Worm (Caenorhabditis elegans): Measurements from ENCODE around the gene T25D10.1.

The T25D10.1 gene

DNA sequence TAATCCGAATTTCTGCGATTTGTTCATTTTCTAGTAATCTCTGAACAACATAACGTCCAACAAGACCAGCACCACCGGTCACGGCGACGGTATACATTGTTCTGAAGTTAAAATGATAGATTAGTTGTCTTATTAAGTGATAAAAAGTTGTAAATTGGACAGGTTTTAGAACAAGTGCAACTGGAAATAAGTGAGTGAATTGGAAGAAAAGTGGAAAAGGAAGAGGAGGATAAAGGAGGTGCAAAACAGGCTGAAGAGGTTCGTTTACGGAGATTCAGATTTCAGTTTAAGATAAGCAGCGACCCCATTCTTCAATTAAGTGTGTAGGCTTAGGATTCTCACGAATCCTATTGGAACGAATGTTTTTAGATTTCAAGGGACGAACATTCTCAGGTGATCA, 44.3 kb upstream of the T25D10.1 start, which contains the start of gene C32D5.12:
C32D5.12 (minus strand) TSS at position 101 of the 400 bp plus-strand sequence.
- TF ChIP-seq ceh-48 (tag; optimal IDR thresholded peaks at IDR 0.05) (no peak), ceh-45 (GFP tag; IDR thresholded peaks at IDR 0.05) (no peak), ceh-34 (tag; optimal IDR thresholded peaks at IDR 0.05) (no peak), hlh-13 (GFP tag; optimal IDR thresholded peaks at IDR 0.05) (no peak), pros-1 (tag; optimal IDR thresholded peaks at IDR 0.05) (no peak), K09A11.1 (tag; optimal IDR thresholded peaks at IDR 0.05; ENCODE audit: insufficient read depth) (no peak), tbx-2 (tag; optimal IDR thresholded peaks at IDR 0.05) (no peak)

DNA sequence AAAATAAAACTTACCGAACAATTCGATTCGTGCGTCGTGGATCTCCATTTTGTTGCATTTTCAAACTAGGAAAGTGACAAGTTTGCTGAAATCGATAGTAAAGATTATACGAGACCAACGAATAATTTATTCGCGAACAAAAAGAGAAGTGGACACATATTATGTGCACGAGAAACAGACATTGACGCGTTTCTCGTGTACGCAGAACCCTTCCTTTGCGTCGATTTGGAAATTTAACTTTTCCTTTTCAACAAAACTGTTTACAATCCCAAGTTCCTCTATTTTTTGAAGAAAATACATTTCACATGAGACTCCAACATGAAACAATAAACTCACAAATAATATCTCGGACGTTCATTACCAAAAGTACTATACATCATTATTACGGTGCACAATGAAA, 42.4 kb upstream of the T25D10.1 start, which contains the start of gene K10B2.4:
K10B2.4 (minus strand) TSS at position 138 of the 400 bp plus-strand sequence.
- TF ChIP-seq C08G9.2 (tag; optimal IDR thresholded peaks at IDR 0.05) = no peak
- peak; percentile 49 for TF ChIP-seq nfya-1 (tag; optimal IDR thresholded peaks at IDR 0.05)
- TF ChIP-seq ceh-14 (tag; optimal IDR thresholded peaks at IDR 0.05) = peak; percentile 29
- TF ChIP-seq ceh-9 (tag; optimal IDR thresholded peaks at IDR 0.05) = no peak
- peak; percentile 49 for TF ChIP-seq tbx-2 (tag; optimal IDR thresholded peaks at IDR 0.05)
- no peak for TF ChIP-seq rnt-1 (tag; optimal IDR thresholded peaks at IDR 0.05)
- peak; percentile 30 for TF ChIP-seq ceh-31 (tag; optimal IDR thresholded peaks at IDR 0.05)
- peak; percentile 32 for TF ChIP-seq ceh-18 (tag; optimal IDR thresholded peaks at IDR 0.05)
- TF ChIP-seq ceh-6 (GFP tag; optimal IDR thresholded peaks at IDR 0.05) = peak; percentile 29
- no peak for TF ChIP-seq hlh-6 (tag; optimal IDR thresholded peaks at IDR 0.05)
- TF ChIP-seq ceh-48 (tag; optimal IDR thresholded peaks at IDR 0.05) = no peak

DNA sequence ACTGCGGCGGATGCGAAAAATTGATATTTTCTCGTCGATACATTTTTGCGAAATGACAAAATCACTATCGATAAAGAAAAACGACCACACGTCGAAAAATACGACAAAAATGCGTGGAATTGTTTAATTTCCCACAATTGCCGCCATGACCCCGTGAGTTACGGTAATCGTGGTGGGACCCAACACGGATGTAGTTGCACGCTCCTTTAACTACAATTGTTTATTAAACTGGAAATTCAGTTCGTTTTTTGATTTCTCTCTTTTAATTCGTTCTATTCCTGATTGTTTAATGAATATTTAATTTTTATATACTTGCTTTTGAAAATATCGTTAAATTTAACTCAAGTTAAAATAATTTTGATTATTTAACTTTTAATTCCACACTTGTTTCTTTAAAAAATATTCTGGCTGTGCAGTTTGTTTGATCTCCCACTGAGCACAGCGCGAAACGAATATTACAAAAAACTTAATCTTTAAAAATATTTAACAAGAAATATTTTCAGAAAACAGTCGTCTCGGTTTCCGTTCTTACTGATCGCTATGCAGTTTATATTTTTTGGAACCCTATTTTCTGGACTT, 37.9 kb upstream of the T25D10.1 start, which contains the start of the genes ani-2 and clec-88:
ani-2 (minus strand) TSS at position 131 of the 579 bp plus-strand sequence.
clec-88 (plus strand) TSS at position 486 of the 579 bp plus-strand sequence.
- no peak for TF ChIP-seq elt-2 (tag; optimal IDR thresholded peaks at IDR 0.05)
- no peak for TF ChIP-seq C08G9.2 (tag; optimal IDR thresholded peaks at IDR 0.05)
- TF ChIP-seq tbx-7 (tag; optimal IDR thresholded peaks at IDR 0.05) = no peak
- no peak for TF ChIP-seq unc-3 (GFP tag; conservative IDR thresholded peaks at IDR 0.05)
- no peak for TF ChIP-seq unc-3 (tag; optimal IDR thresholded peaks at IDR 0.05)
- TF ChIP-seq pat-9 (tag; optimal IDR thresholded peaks at IDR 0.05) = no peak
- no peak for TF ChIP-seq syd-9 (tag; optimal IDR thresholded peaks at IDR 0.05)
- TF ChIP-seq pax-1 (tag; optimal IDR thresholded peaks at IDR 0.05) = no peak
- no peak for TF ChIP-seq K02D7.2 (tag; optimal IDR thresholded peaks at IDR 0.05)

DNA sequence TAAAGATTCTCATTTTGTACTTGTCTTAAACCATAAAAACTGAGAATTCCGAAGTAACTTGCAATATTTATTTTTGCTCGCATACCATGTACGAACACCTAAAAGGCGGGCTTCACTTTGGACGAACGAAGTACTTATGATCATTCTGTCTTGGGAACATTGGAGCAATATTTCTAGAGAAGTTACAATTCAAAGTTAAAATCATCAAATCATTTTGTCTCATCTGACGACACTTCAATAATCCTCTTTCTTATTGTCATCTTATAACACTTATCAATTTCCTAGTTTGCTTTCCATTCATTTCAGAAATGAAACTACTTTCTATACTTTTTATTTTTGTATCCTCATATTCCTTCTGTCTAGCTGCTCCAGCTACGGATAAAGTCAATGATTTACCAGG, 36.5 kb upstream of the T25D10.1 start, which contains the start of gene ctsa-4.1:
ctsa-4.1 (plus strand) TSS at position 301 of the 400 bp plus-strand sequence.
- TF ChIP-seq syd-9 (tag; optimal IDR thresholded peaks at IDR 0.05) (no peak), K02D7.2 (tag; optimal IDR thresholded peaks at IDR 0.05) (no peak), ceh-22 (tag; optimal IDR thresholded peaks at IDR 0.05) (no peak), F13H6.1 (tag; optimal IDR thresholded peaks at IDR 0.05) (no peak), gmeb-2 (tag; optimal IDR thresholded peaks at IDR 0.05) (no peak), C08G9.2 (tag; optimal IDR thresholded peaks at IDR 0.05) (no peak)

DNA sequence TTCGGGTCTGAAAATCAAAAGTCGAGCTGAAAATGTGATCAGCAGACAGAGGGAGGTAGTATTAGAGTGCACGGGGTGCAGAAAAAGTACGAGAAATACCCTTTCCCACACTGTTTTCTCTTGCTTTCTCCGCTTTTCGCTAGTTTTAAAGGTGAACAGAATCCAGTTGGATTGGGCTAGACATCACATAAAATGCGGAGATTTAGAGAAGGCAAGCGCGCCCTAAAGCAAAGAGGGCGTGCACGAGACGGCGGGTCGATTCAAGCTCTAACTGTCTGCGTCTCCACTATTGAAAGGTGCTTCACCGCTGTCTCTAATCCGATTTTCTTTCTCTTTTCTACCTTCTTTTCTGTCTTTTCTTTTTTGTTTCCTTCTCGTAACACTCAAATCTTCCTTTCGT, 33.1 kb upstream of the T25D10.1 start:
- TF ChIP-seq pat-9 (tag; optimal IDR thresholded peaks at IDR 0.05) (no peak), dve-1 (tag; optimal IDR thresholded peaks at IDR 0.05) (peak; percentile 63), unc-3 (GFP tag; conservative IDR thresholded peaks at IDR 0.05) (no peak), unc-3 (tag; optimal IDR thresholded peaks at IDR 0.05) (no peak), pag-3 (tag; optimal IDR thresholded peaks at IDR 0.05; ENCODE audit: borderline replicate concordance) (no peak), hlh-8 (tag; optimal IDR thresholded peaks at IDR 0.05) (no peak), ztf-16 (tag; optimal IDR thresholded peaks at IDR 0.05) (no peak), K02D7.2 (tag; optimal IDR thresholded peaks at IDR 0.05) (no peak), tbx-7 (tag; optimal IDR thresholded peaks at IDR 0.05) (no peak), hlh-6 (tag; optimal IDR thresholded peaks at IDR 0.05) (no peak), hlh-15 (tag; optimal IDR thresholded peaks at IDR 0.05) (no peak), hlh-13 (GFP tag; optimal IDR thresholded peaks at IDR 0.05) (no peak), ceh-34 (tag; optimal IDR thresholded peaks at IDR 0.05) (no peak), ceh-48 (tag; optimal IDR thresholded peaks at IDR 0.05) (peak; percentile 48), ceh-22 (tag; optimal IDR thresholded peaks at IDR 0.05) (no peak), lim-6 (tag; optimal IDR thresholded peaks at IDR 0.05) (no peak), nhr-232 (tag; optimal IDR thresholded peaks at IDR 0.05) (no peak), pha-2 (tag; optimal IDR thresholded peaks at IDR 0.05) (no peak), ceh-31 (tag; optimal IDR thresholded peaks at IDR 0.05) (peak; percentile 78), npax-4 (tag; optimal IDR thresholded peaks at IDR 0.05) (no peak), gmeb-2 (tag; optimal IDR thresholded peaks at IDR 0.05) (no peak), che-1 (tag; optimal IDR thresholded peaks at IDR 0.05) (no peak), nfya-1 (tag; optimal IDR thresholded peaks at IDR 0.05) (peak; percentile 75), ahr-1 (tag; optimal IDR thresholded peaks at IDR 0.05) (no peak), F13H6.1 (tag; optimal IDR thresholded peaks at IDR 0.05) (no peak), madf-2 (tag; optimal IDR thresholded peaks at IDR 0.05) (no peak), ama-1 (optimal IDR thresholded peaks at IDR 0.05) (no peak), ceh-18 (tag; optimal IDR thresholded peaks at IDR 0.05) (peak; percentile 64), sdc-2 (tag; optimal IDR thresholded peaks at IDR 0.05) (no peak), ceh-14 (tag; optimal IDR thresholded peaks at IDR 0.05) (no peak), pros-1 (tag; optimal IDR thresholded peaks at IDR 0.05) (no peak), tbx-2 (tag; optimal IDR thresholded peaks at IDR 0.05) (peak; percentile 71)
